Worm (Caenorhabditis elegans) whole organism, young adult: ENCODE measurements around the gene sma-3.

Experiments used
- B0035.1 ChIP-seq: sonication (generic microtip); optimal IDR thresholded peaks from 2 replicates; lab custom pipeline; 2016; ENCODE audit warnings: missing genetic modification characterization, mild to moderate bottlenecking, missing compliant biosample characterization, missing genotype, missing genetic modification reagents
- B0261.1 ChIP-seq: sonication (generic microtip); optimal IDR thresholded peaks from 2 replicates; lab custom pipeline; 2016; ENCODE audit warnings: mild to moderate bottlenecking, missing genetic modification characterization, moderate library complexity, missing compliant biosample characterization
- C17E4.6 ChIP-seq: fragments of 200-800 bp; sonication (Bioruptor generic); IDR thresholded peaks from 2 replicates; pipeline ENCODE4 v1.3.6; 2022; ENCODE audit warnings: missing genetic modification reagents, missing genetic modification characterization, missing compliant biosample characterization
- D2030.7 ChIP-seq: fragments of 200-800 bp; sonication (Bioruptor generic); IDR thresholded peaks from 2 replicates; pipeline ENCODE4 v1.3.6; 2022; ENCODE audit warnings: missing genetic modification reagents, missing genetic modification characterization, missing compliant biosample characterization
- F10E7.11 ChIP-seq: sonication (generic microtip); optimal IDR thresholded peaks from 2 replicates; lab custom pipeline; 2017; ENCODE audit warnings: mild to moderate bottlenecking, missing genetic modification characterization, moderate library complexity, missing compliant biosample characterization
- F33H1.4 ChIP-seq: fragments of 200-800 bp; sonication (Bioruptor generic); IDR thresholded peaks from 2 replicates; pipeline ENCODE4 v1.3.6; 2022; ENCODE audit warnings: missing genetic modification reagents, missing genetic modification characterization, missing compliant biosample characterization
- F37B4.10 ChIP-seq: fragments of 200-800 bp; sonication (Bioruptor generic); IDR thresholded peaks from 2 replicates; pipeline ENCODE4 v1.3.6; 2022; ENCODE audit warnings: missing genetic modification characterization, missing compliant biosample characterization
- F55B11.4 ChIP-seq: sonication (generic microtip); optimal IDR thresholded peaks from 2 replicates; lab custom pipeline; 2016; ENCODE audit warnings: missing compliant biosample characterization, missing genetic modification characterization, borderline replicate concordance; ENCODE audit not compliant: insufficient read depth
- T07F8.4 ChIP-seq: sonication (generic microtip); optimal IDR thresholded peaks from 2 replicates; lab custom pipeline; 2016; ENCODE audit warnings: mild to moderate bottlenecking, missing genetic modification characterization, moderate library complexity, missing compliant biosample characterization
- T26A5.8 ChIP-seq: sonication (generic microtip); optimal IDR thresholded peaks from 2 replicates; lab custom pipeline; 2016; ENCODE audit warnings: missing genetic modification characterization, missing compliant biosample characterization
- Y53F4B.3 ChIP-seq: fragments of 200-800 bp; sonication (Bioruptor generic); IDR thresholded peaks from 2 replicates; pipeline ENCODE4 v1.3.6; 2022; ENCODE audit warnings: missing genetic modification reagents, missing genetic modification characterization, missing compliant biosample characterization
- Y53G8AR.9 ChIP-seq: fragments of 200-800 bp; sonication (Bioruptor generic); conservative IDR thresholded peaks from 2 replicates; pipeline ENCODE4 v1.3.6; 2022; ENCODE audit warnings: missing genetic modification reagents, missing genetic modification characterization, missing compliant biosample characterization
- Y56A3A.18 ChIP-seq: fragments of 200-800 bp; sonication (Bioruptor generic); IDR thresholded peaks from 2 replicates; pipeline ENCODE4 v1.3.6; 2022; ENCODE audit warnings: missing genetic modification reagents, missing genetic modification characterization, missing compliant biosample characterization
- ama-1 ChIP-seq, 3 experiments: fragments of 150-350 bp in 1 of 3; sonication (generic microtip) in 2 of 3; optimal IDR thresholded peaks; 2 replicates each; lab custom pipeline; 2014 to 2018; ENCODE audit warnings: missing biosample characterization in 2 of 3, missing genetic modification characterization in 2 of 3, missing genetic modification reagents in 2 of 3
- attf-3 ChIP-seq: fragments of 200-800 bp; sonication (Bioruptor generic); conservative IDR thresholded peaks from 2 replicates; pipeline ENCODE4 v1.3.6; 2022; ENCODE audit warnings: missing genetic modification reagents, missing genetic modification characterization, missing compliant biosample characterization
- bed-2 ChIP-seq: fragments of 200-800 bp; sonication (Bioruptor generic); IDR thresholded peaks from 2 replicates; pipeline ENCODE4 v1.3.6; 2022; ENCODE audit warnings: missing genetic modification reagents, missing genetic modification characterization, missing compliant biosample characterization
- cebp-1 ChIP-seq, 2 experiments: fragments of 200-800 bp in 1 of 2; sonication (Bioruptor generic) in 1 of 2; sonication (generic microtip) in 1 of 2; IDR thresholded peaks in 1 of 2; optimal IDR thresholded peaks in 1 of 2; 2 replicates each; pipeline versions ENCODE4 v1.3.6 to Lab custom; 2017 to 2022; ENCODE audit warnings: missing compliant biosample characterization in 2 of 2, missing genetic modification characterization in 2 of 2, mild to moderate bottlenecking in 1 of 2, missing genetic modification reagents in 1 of 2, moderate library complexity in 1 of 2
- ceh-40 ChIP-seq: fragments of 200-800 bp; sonication (Bioruptor generic); IDR thresholded peaks from 2 replicates; pipeline ENCODE4 v1.3.6; 2022; ENCODE audit warnings: missing genetic modification characterization, missing compliant biosample characterization
- dpff-1 ChIP-seq: sonication (generic microtip); optimal IDR thresholded peaks from 2 replicates; lab custom pipeline; 2017; ENCODE audit warnings: mild to moderate bottlenecking, missing genetic modification characterization, missing compliant biosample characterization
- efl-1 ChIP-seq: fragments of 150-350 bp; optimal IDR thresholded peaks from 2 replicates; lab custom pipeline; 2014; ENCODE audit warnings: missing biosample characterization, missing genetic modification reagents, missing genetic modification characterization
- ekl-4 ChIP-seq: fragments of 200-800 bp; sonication (Bioruptor generic); IDR thresholded peaks from 2 replicates; pipeline ENCODE4 v1.3.6; 2022; ENCODE audit warnings: missing genetic modification reagents, missing genetic modification characterization, missing compliant biosample characterization
- ets-4 ChIP-seq: fragments of 200-800 bp; sonication (Bioruptor generic); optimal IDR thresholded peaks from 2 replicates; lab custom pipeline; 2018; ENCODE audit warnings: mild to moderate bottlenecking, missing genetic modification characterization, missing compliant biosample characterization
- him-1 ChIP-seq: sonication (generic microtip); optimal IDR thresholded peaks from 2 replicates; lab custom pipeline; 2016; ENCODE audit warnings: missing genotype, missing genetic modification reagents, missing genetic modification characterization, missing compliant biosample characterization
- hmg-1.2 ChIP-seq: fragments of 200-800 bp; sonication (Bioruptor generic); IDR thresholded peaks from 2 replicates; pipeline ENCODE4 v1.3.6; 2022; ENCODE audit warnings: missing genetic modification reagents, missing genetic modification characterization, missing compliant biosample characterization
- hsf-1 ChIP-seq: fragments of 200-800 bp; sonication (Bioruptor generic); IDR thresholded peaks from 2 replicates; pipeline ENCODE4 v1.3.6; 2022; ENCODE audit warnings: missing genetic modification reagents, missing genetic modification characterization, missing compliant biosample characterization
- let-526 ChIP-seq: fragments of 200-800 bp; sonication (Bioruptor generic); IDR thresholded peaks from 2 replicates; pipeline ENCODE4 v1.3.6; 2022; ENCODE audit warnings: missing genetic modification reagents, missing genetic modification characterization, missing compliant biosample characterization
- lin-26 ChIP-seq: fragments of 200-800 bp; sonication (Bioruptor generic); IDR thresholded peaks from 2 replicates; pipeline ENCODE4 v1.3.6; 2022; ENCODE audit warnings: missing genetic modification reagents, missing genetic modification characterization, missing compliant biosample characterization
- lir-1 ChIP-seq: fragments of 200-800 bp; sonication (Bioruptor generic); conservative IDR thresholded peaks from 2 replicates; pipeline ENCODE4 v1.3.6; 2022; ENCODE audit warnings: missing genetic modification reagents, missing genetic modification characterization, missing compliant biosample characterization
- lsl-1 ChIP-seq: fragments of 200-800 bp; sonication (Bioruptor generic); optimal IDR thresholded peaks from 2 replicates; lab custom pipeline; 2018; ENCODE audit warnings: mild to moderate bottlenecking, missing genetic modification characterization, moderate library complexity, missing compliant biosample characterization
- madf-10 ChIP-seq: sonication (generic microtip); optimal IDR thresholded peaks from 2 replicates; lab custom pipeline; 2016; ENCODE audit warnings: mild to moderate bottlenecking, missing genetic modification characterization, missing compliant biosample characterization
- madf-6 ChIP-seq: fragments of 200-800 bp; sonication (Bioruptor generic); IDR thresholded peaks from 2 replicates; pipeline ENCODE4 v1.3.6; 2022; ENCODE audit warnings: missing genetic modification reagents, missing genetic modification characterization, missing compliant biosample characterization
- mel-28 ChIP-seq: sonication (generic microtip); optimal IDR thresholded peaks from 2 replicates; lab custom pipeline; 2016; ENCODE audit warnings: borderline replicate concordance, mild to moderate bottlenecking, missing genetic modification characterization, missing compliant biosample characterization
- nfya-2 ChIP-seq: fragments of 200-800 bp; sonication (Bioruptor generic); IDR thresholded peaks from 2 replicates; pipeline ENCODE4 v1.3.6; 2022; ENCODE audit warnings: missing genetic modification reagents, missing genetic modification characterization, missing compliant biosample characterization
- nfyb-1 ChIP-seq: fragments of 200-800 bp; sonication (Bioruptor generic); IDR thresholded peaks from 2 replicates; pipeline ENCODE4 v1.3.6; 2022; ENCODE audit warnings: missing genetic modification reagents, missing genetic modification characterization, missing compliant biosample characterization
- rcor-1 ChIP-seq: fragments of 200-800 bp; sonication (Bioruptor generic); IDR thresholded peaks from 2 replicates; pipeline ENCODE4 v1.3.6; 2022; ENCODE audit warnings: missing genetic modification reagents, missing genetic modification characterization, missing compliant biosample characterization
- rec-8 ChIP-seq, 2 experiments: sonication (generic microtip); optimal IDR thresholded peaks; 2 replicates each; lab custom pipeline; 2016; ENCODE audit warnings: mild to moderate bottlenecking in 2 of 2, missing genetic modification characterization in 2 of 2, missing genetic modification reagents in 2 of 2, missing genotype in 2 of 2, missing biosample characterization in 1 of 2, missing compliant biosample characterization in 1 of 2, moderate library complexity in 1 of 2
- repo-1 ChIP-seq: sonication (generic microtip); optimal IDR thresholded peaks from 2 replicates; lab custom pipeline; 2017; ENCODE audit warnings: mild to moderate bottlenecking, missing genetic modification characterization, missing compliant biosample characterization
- snpc-3.4 ChIP-seq: sonication (generic microtip); optimal IDR thresholded peaks from 2 replicates; lab custom pipeline; 2017; ENCODE audit warnings: missing genetic modification characterization, mild to moderate bottlenecking, missing compliant biosample characterization, antibody characterized with exemption, moderate library complexity, missing genotype, missing genetic modification reagents
- somi-1 ChIP-seq: fragments of 200-800 bp; sonication (Bioruptor generic); optimal IDR thresholded peaks from 2 replicates; lab custom pipeline; 2018; ENCODE audit warnings: mild to moderate bottlenecking, missing genetic modification characterization, missing compliant biosample characterization
- sptf-2 ChIP-seq: fragments of 200-800 bp; sonication (Bioruptor generic); optimal IDR thresholded peaks from 2 replicates; lab custom pipeline; 2018; ENCODE audit warnings: mild to moderate bottlenecking, missing genetic modification characterization, missing compliant biosample characterization
- tlf-1 ChIP-seq: fragments of 200-800 bp; sonication (Bioruptor generic); optimal IDR thresholded peaks from 2 replicates; lab custom pipeline; 2018; ENCODE audit warnings: mild to moderate bottlenecking, missing genetic modification characterization, missing compliant biosample characterization
- ztf-22 ChIP-seq: fragments of 200-800 bp; sonication (Bioruptor generic); optimal IDR thresholded peaks from 2 replicates; lab custom pipeline; 2018; ENCODE audit warnings: mild to moderate bottlenecking, missing genetic modification characterization, moderate library complexity, missing compliant biosample characterization
- ztf-25 ChIP-seq: fragments of 200-800 bp; sonication (Bioruptor generic); IDR thresholded peaks from 2 replicates; pipeline ENCODE4 v1.3.6; 2022; ENCODE audit warnings: missing genetic modification reagents, missing genetic modification characterization, missing compliant biosample characterization
- ztf-26 ChIP-seq: sonication (generic microtip); optimal IDR thresholded peaks from 2 replicates; lab custom pipeline; 2017; ENCODE audit warnings: missing genetic modification characterization, missing compliant biosample characterization

The sma-3 gene

DNA sequence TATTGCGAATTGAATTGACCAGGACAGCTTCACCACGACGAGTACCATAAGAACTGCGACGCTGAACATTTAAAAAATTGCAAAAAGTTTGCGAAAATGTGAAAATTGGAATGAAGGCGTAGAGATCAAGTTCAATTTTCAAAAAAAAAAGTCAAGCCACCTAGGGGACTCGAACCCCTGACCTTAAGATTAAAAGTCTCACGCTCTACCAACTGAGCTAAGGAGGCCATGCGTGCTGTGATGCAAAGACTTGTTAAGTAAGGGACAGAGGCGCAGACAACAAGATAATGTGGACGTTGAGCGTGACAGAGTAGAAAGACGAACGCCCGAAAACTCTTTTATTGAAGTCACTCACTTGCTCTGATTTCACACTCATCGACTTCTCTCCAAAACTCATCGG lies 23.8 kb upstream of the sma-3 start (continued):
- TF ChIP-seq mel-28 (no peak), Y53F4B.3 (GFP tag; lab: Robert Waterston, UW) (peak; percentile 83; the same call in 1 of the 2 replicates), him-1 (tag; lab: Kevin White, UChicago) (peak; percentile 43), cebp-1 (GFP tag; IDR thresholded peaks at IDR 0.05; lab: Robert Waterston, UW) (no peak), cebp-1 (tag; optimal IDR thresholded peaks at IDR 0.05; lab: Kevin White, UChicago) (no peak), T07F8.4 (no peak), tlf-1 (GFP tag; lab: Kevin White, UChicago) (peak; percentile 46), sptf-2 (GFP tag; lab: Kevin White, UChicago) (no peak), rec-8 (tag; optimal IDR thresholded peaks at IDR 0.05; lab: Kevin White, UChicago) (peak; percentile 36 to 83), bed-2 (GFP tag; lab: Robert Waterston, UW) (no peak), repo-1 (tag; lab: Kevin White, UChicago) (peak; percentile 54), F55B11.4 (tag; lab: Kevin White, UChicago) (no peak), D2030.7 (GFP tag; lab: Robert Waterston, UW) (peak; percentile 85), hsf-1 (peak; percentile 64; the same call in 1 of the 2 replicates), efl-1 (GFP tag; lab: Kevin White, UChicago) (peak; percentile 30), ekl-4 (GFP tag; lab: Robert Waterston, UW) (peak; percentile 64), dpff-1 (tag; lab: Kevin White, UChicago) (no peak), F37B4.10 (0 out of 2 replicates have a peak, but pooled peaks have one; percentile 62), attf-3 (GFP tag; lab: Robert Waterston, UW) (peak; percentile 64), ama-1 (optimal IDR thresholded peaks at IDR 0.05; lab: Kevin White, UChicago) (no peak), ama-1 (GFP tag; optimal IDR thresholded peaks at IDR 0.05; lab: Kevin White, UChicago) (peak in 1 of 2 experiments; percentile 89), lsl-1 (peak; percentile 39), C17E4.6 (GFP tag; lab: Robert Waterston, UW) (no peak), snpc-3.4 (peak; percentile 81), let-526 (GFP tag; lab: Robert Waterston, UW) (peak; percentile 71; the same call in 1 of the 2 replicates), B0035.1 (tag; lab: Kevin White, UChicago) (no peak), rcor-1 (GFP tag; lab: Robert Waterston, UW) (peak; percentile 76), somi-1 (GFP tag; lab: Kevin White, UChicago) (peak; percentile 26), B0261.1 (tag; lab: Kevin White, UChicago) (peak; percentile 95), madf-6 (GFP tag; lab: Robert Waterston, UW) (no peak), F33H1.4 (peak; percentile 37; the same call in 1 of the 2 replicates), madf-10 (peak; percentile 57), Y53G8AR.9 (GFP tag; lab: Robert Waterston, UW) (peak; percentile 62; the same call in 1 of the 2 replicates), ztf-25 (GFP tag; lab: Robert Waterston, UW) (peak; percentile 93), ztf-22 (GFP tag; lab: Kevin White, UChicago) (no peak), Y56A3A.18 (peak; percentile 92), nfya-2 (no peak), hmg-1.2 (GFP tag; lab: Robert Waterston, UW) (peak; percentile 85), ets-4 (GFP tag; lab: Kevin White, UChicago) (no peak)

DNA sequence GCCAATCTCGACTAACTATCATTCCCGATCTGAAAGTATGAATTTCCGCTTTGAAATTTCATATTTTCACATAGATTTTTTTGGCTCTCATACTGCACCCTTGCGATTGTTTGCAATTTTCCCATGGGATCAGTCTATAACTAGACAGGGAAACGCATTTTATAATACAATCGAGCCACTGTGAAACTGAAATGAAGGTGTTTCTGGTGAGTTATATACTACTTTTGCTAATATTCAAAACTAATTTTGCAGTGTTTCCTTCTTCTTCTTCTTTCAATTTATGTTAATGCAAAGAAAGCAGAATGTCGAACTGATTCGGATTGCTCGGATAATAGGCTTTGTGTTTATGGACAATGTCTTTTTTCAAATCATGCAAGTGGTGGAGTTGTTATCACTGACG lies 22.1 kb upstream of the sma-3 start:
- no peak for TF ChIP-seq let-526 (GFP tag; lab: Robert Waterston, UW)
- no peak for TF ChIP-seq D2030.7 (GFP tag; lab: Robert Waterston, UW)
- no peak for TF ChIP-seq F10E7.11 (tag; lab: Kevin White, UChicago)
- no peak for TF ChIP-seq ztf-26 (tag; lab: Kevin White, UChicago)
- no peak for TF ChIP-seq lir-1 (GFP tag; lab: Robert Waterston, UW)
- TF ChIP-seq nfyb-1, result no peak
- no peak for TF ChIP-seq ceh-40 (GFP tag; lab: Robert Waterston, UW)
- no peak for TF ChIP-seq T26A5.8 (tag; lab: Kevin White, UChicago)
- no peak for TF ChIP-seq ets-4 (GFP tag; lab: Kevin White, UChicago)
- TF ChIP-seq lin-26 (GFP tag; lab: Robert Waterston, UW), result no peak
- TF ChIP-seq, all 124 proteins: peak for 0
